Worm (Caenorhabditis elegans) whole organism, L3 larva: ENCODE results near the gene xbp-1.

Experiments
- R02D3.7 ChIP-seq: fragments of 150-350 bp; optimal IDR thresholded peaks from 2 replicates; lab custom pipeline; 2014; ENCODE audit warnings: missing biosample characterization, missing genetic modification characterization
- aly-2 ChIP-seq: fragments of 150-350 bp; optimal IDR thresholded peaks from 2 replicates; lab custom pipeline; 2014; ENCODE audit warnings: missing biosample characterization, missing genetic modification characterization
- ama-1 ChIP-seq: fragments of 150-350 bp; optimal IDR thresholded peaks from 2 replicates; lab custom pipeline; 2018
- ceh-16 ChIP-seq: sonication (generic microtip); optimal IDR thresholded peaks from 2 replicates; lab custom pipeline; 2017; ENCODE audit warnings: missing biosample characterization, missing genetic modification characterization
- ceh-28 ChIP-seq: fragments of 150-350 bp; optimal IDR thresholded peaks from 2 replicates; lab custom pipeline; 2014; ENCODE audit warnings: missing biosample characterization, missing genetic modification reagents, missing genetic modification characterization
- ceh-82 ChIP-seq: fragments of 150-350 bp; optimal IDR thresholded peaks from 2 replicates; lab custom pipeline; 2014; ENCODE audit warnings: missing biosample characterization, missing genetic modification characterization
- ceh-9 ChIP-seq: sonication (generic microtip); optimal IDR thresholded peaks from 2 replicates; lab custom pipeline; 2018; ENCODE audit warnings: missing biosample characterization, missing genetic modification characterization
- daf-12 ChIP-seq: fragments of 150-350 bp; optimal IDR thresholded peaks from 2 replicates; lab custom pipeline; 2014; ENCODE audit warnings: missing biosample characterization, missing genetic modification reagents, missing genetic modification characterization
- egl-27 ChIP-seq: sonication (generic microtip); optimal IDR thresholded peaks from 4 replicates; lab custom pipeline; 2017; ENCODE audit warnings: missing biosample characterization, missing genetic modification reagents, missing genetic modification characterization
- elt-1 ChIP-seq: fragments of 150-350 bp; optimal IDR thresholded peaks from 2 replicates; lab custom pipeline; 2014; ENCODE audit warnings: missing biosample characterization, missing genetic modification characterization
- elt-2 ChIP-seq: sonication (generic microtip); optimal IDR thresholded peaks from 2 replicates; lab custom pipeline; 2016; ENCODE audit warnings: missing genetic modification reagents, mild to moderate bottlenecking, missing genetic modification characterization, missing compliant biosample characterization
- elt-3 ChIP-seq, 3 experiments: fragments of 150-350 bp in 1 of 3; sonication (generic microtip) in 2 of 3; optimal IDR thresholded peaks; 2 replicates in 2 of 3; 4 replicates in 1 of 3; lab custom pipeline; 2014 to 2017; ENCODE audit warnings: missing biosample characterization in 3 of 3, missing genetic modification characterization in 3 of 3
- eor-1 ChIP-seq, 2 experiments: fragments of 150-350 bp; optimal IDR thresholded peaks; 2 replicates each; lab custom pipeline; 2014 to 2018; ENCODE audit warnings: missing biosample characterization in 2 of 2, missing genetic modification characterization in 2 of 2
- fkh-10 ChIP-seq: sonication (generic microtip); optimal IDR thresholded peaks from 2 replicates; lab custom pipeline; 2017; ENCODE audit warnings: missing biosample characterization, missing genetic modification reagents, missing genetic modification characterization
- fkh-2 ChIP-seq: fragments of 150-350 bp; optimal IDR thresholded peaks from 2 replicates; lab custom pipeline; 2014; ENCODE audit warnings: missing biosample characterization, missing genetic modification reagents, missing genetic modification characterization
- hmg-11 ChIP-seq: sonication (generic microtip); optimal IDR thresholded peaks from 2 replicates; lab custom pipeline; 2016; ENCODE audit warnings: missing genetic modification characterization, missing compliant biosample characterization
- jun-1 ChIP-seq: fragments of 150-350 bp; optimal IDR thresholded peaks from 2 replicates; lab custom pipeline; 2014; ENCODE audit warnings: missing biosample characterization, missing genetic modification reagents, missing genetic modification characterization
- lin-15B ChIP-seq: fragments of 150-350 bp; optimal IDR thresholded peaks from 2 replicates; lab custom pipeline; 2014; ENCODE audit warnings: missing biosample characterization, missing genetic modification characterization
- lin-39 ChIP-seq: fragments of 150-350 bp; optimal IDR thresholded peaks from 2 replicates; lab custom pipeline; 2018; ENCODE audit warnings: missing biosample characterization, missing genetic modification reagents, missing genetic modification characterization
- lsy-12 ChIP-seq: sonication (generic microtip); optimal IDR thresholded peaks from 2 replicates; lab custom pipeline; 2016; ENCODE audit warnings: mild to moderate bottlenecking, missing genetic modification characterization, missing compliant biosample characterization
- mdl-1 ChIP-seq: fragments of 150-350 bp; optimal IDR thresholded peaks from 2 replicates; lab custom pipeline; 2014; ENCODE audit warnings: missing biosample characterization, missing genetic modification characterization
- nfya-1 ChIP-seq: sonication (generic microtip); optimal IDR thresholded peaks from 2 replicates; lab custom pipeline; 2017; ENCODE audit warnings: missing genetic modification characterization, mild to moderate bottlenecking, missing compliant biosample characterization, antibody characterized with exemption, moderate library complexity; ENCODE audit not compliant: insufficient read depth
- nhr-11 ChIP-seq: fragments of 150-350 bp; optimal IDR thresholded peaks from 2 replicates; lab custom pipeline; 2014; ENCODE audit warnings: missing biosample characterization, missing genetic modification characterization
- nhr-12 ChIP-seq: fragments of 150-350 bp; optimal IDR thresholded peaks from 2 replicates; lab custom pipeline; 2014; ENCODE audit warnings: missing biosample characterization, missing genetic modification characterization
- nhr-23 ChIP-seq: fragments of 150-350 bp; optimal IDR thresholded peaks from 2 replicates; lab custom pipeline; 2014; ENCODE audit warnings: missing biosample characterization, missing genetic modification reagents, missing genetic modification characterization
- nhr-28 ChIP-seq: fragments of 150-350 bp; optimal IDR thresholded peaks from 2 replicates; lab custom pipeline; 2014; ENCODE audit warnings: missing biosample characterization, missing genetic modification characterization
- nhr-43 ChIP-seq: sonication (generic microtip); optimal IDR thresholded peaks from 2 replicates; lab custom pipeline; 2016; ENCODE audit warnings: mild to moderate bottlenecking, missing genetic modification characterization, missing compliant biosample characterization; ENCODE audit not compliant: poor library complexity, severe bottlenecking
- nhr-76 ChIP-seq: fragments of 150-350 bp; sonication (generic microtip); optimal IDR thresholded peaks from 5 replicates; lab custom pipeline; 2014; ENCODE audit warnings: missing biosample characterization, missing genetic modification characterization
- pha-4 ChIP-seq: fragments of 150-350 bp; optimal IDR thresholded peaks from 2 replicates; lab custom pipeline; 2014; ENCODE audit warnings: missing biosample characterization, missing genetic modification reagents, missing genetic modification characterization
- pqm-1 ChIP-seq: fragments of 150-350 bp; optimal IDR thresholded peaks from 2 replicates; lab custom pipeline; 2017; ENCODE audit warnings: missing biosample characterization, missing genetic modification characterization, inconsistent platforms
- skn-1 ChIP-seq: fragments of 150-350 bp; optimal IDR thresholded peaks from 2 replicates; lab custom pipeline; 2014; ENCODE audit warnings: missing biosample characterization, missing genetic modification characterization
- snpc-4 ChIP-seq: fragments of 150-350 bp; optimal IDR thresholded peaks from 2 replicates; lab custom pipeline; 2014; ENCODE audit warnings: missing biosample characterization, missing genetic modification characterization
- tbx-2 ChIP-seq: sonication (generic microtip); optimal IDR thresholded peaks from 2 replicates; lab custom pipeline; 2016; ENCODE audit warnings: mild to moderate bottlenecking, missing genetic modification characterization, missing compliant biosample characterization
- unc-39 ChIP-seq: sonication (generic microtip); optimal IDR thresholded peaks from 4 replicates; lab custom pipeline; 2017; ENCODE audit warnings: missing biosample characterization, missing genetic modification characterization
- unc-62 ChIP-seq: fragments of 150-350 bp; sonication (generic microtip); optimal IDR thresholded peaks from 4 replicates; lab custom pipeline; 2014; ENCODE audit warnings: missing biosample characterization, missing genetic modification reagents, missing genetic modification characterization
- ztf-11 ChIP-seq: fragments of 150-350 bp; optimal IDR thresholded peaks from 2 replicates; lab custom pipeline; 2014; ENCODE audit warnings: missing biosample characterization, missing genetic modification characterization
- ztf-4 ChIP-seq: fragments of 150-350 bp; optimal IDR thresholded peaks from 2 replicates; lab custom pipeline; 2014; ENCODE audit warnings: missing biosample characterization, missing genetic modification characterization

The xbp-1 gene

ce11 chrIII:4240126-4240525 is 46.5 kb downstream of the xbp-1 start:
- TF ChIP-seq pqm-1 (tag; lab: Kevin White, UChicago) (peak; percentile 81), snpc-4 (tag; lab: Kevin White, UChicago) (no peak), ztf-4 (no peak), jun-1 (tag; lab: Kevin White, UChicago) (peak; percentile 5), eor-1 (tag; optimal IDR thresholded peaks at IDR 0.05; lab: Kevin White, UChicago) (no peak), pha-4 (peak; percentile 42), R02D3.7 (tag; lab: Kevin White, UChicago) (no peak), elt-2 (peak; percentile 88), fkh-2 (tag; lab: Kevin White, UChicago) (no peak), ceh-28 (peak; percentile 54), egl-27 (tag; lab: Kevin White, UChicago) (no peak), nhr-28 (tag; lab: Kevin White, UChicago) (no peak), nhr-43 (no peak), lin-15B (tag; lab: Kevin White, UChicago) (no peak), tbx-2 (no peak), lsy-12 (tag; lab: Kevin White, UChicago) (no peak), unc-39 (tag; lab: Kevin White, UChicago) (no peak)

ce11 chrIII:4241181-4241580 is 47.6 kb downstream of the xbp-1 start:
- TF ChIP-seq elt-1 (tag; lab: Kevin White, UChicago) (peak; percentile 59), ztf-11 (tag; lab: Kevin White, UChicago) (no peak), fkh-2 (tag; lab: Kevin White, UChicago) (no peak)

- TF ChIP-seq ama-1 (lab: Kevin White, UChicago): no peak
Observed at ce11 chrIII:4242225-4242862, 48.7 kb downstream of the xbp-1 start, which contains the start of gene F43C1.7. Gene F43C1.7, minus strand, starts transcription at chrIII:4242575.

ce11 chrIII:4243461-4243860 is 49.9 kb downstream of the xbp-1 start, which contains the start of gene mrpl-21:
Gene mrpl-21, minus strand, starts transcription at chrIII:4243561.
- TF ChIP-seq R02D3.7 (tag; lab: Kevin White, UChicago): no peak
- TF ChIP-seq unc-62: no peak
- TF ChIP-seq mdl-1 (tag; lab: Kevin White, UChicago): no peak
- TF ChIP-seq lin-39: no peak
- no peak for TF ChIP-seq eor-1 (tag; optimal IDR thresholded peaks at IDR 0.05; lab: Kevin White, UChicago)
- TF ChIP-seq nhr-11: no peak
- TF ChIP-seq snpc-4 (tag; lab: Kevin White, UChicago): no peak
- TF ChIP-seq unc-39 (tag; lab: Kevin White, UChicago): no peak
- no peak for TF ChIP-seq ceh-16 (tag; lab: Kevin White, UChicago)
- TF ChIP-seq tbx-2: no peak
- no peak for TF ChIP-seq fkh-10 (GFP tag; lab: Kevin White, UChicago)
- no peak for TF ChIP-seq nfya-1

- TF ChIP-seq nhr-12 (tag; lab: Kevin White, UChicago): no peak
- no peak for TF ChIP-seq ztf-11 (tag; lab: Kevin White, UChicago)
- TF ChIP-seq nhr-23: no peak
- no peak for TF ChIP-seq aly-2 (tag; lab: Kevin White, UChicago)
- TF ChIP-seq snpc-4 (tag; lab: Kevin White, UChicago): no peak
- TF ChIP-seq ama-1 (lab: Kevin White, UChicago): no peak
- no peak for TF ChIP-seq hmg-11
- no peak for TF ChIP-seq nhr-76 (tag; lab: Kevin White, UChicago)
- no peak for TF ChIP-seq ceh-82 (tag; lab: Kevin White, UChicago)
- TF ChIP-seq fkh-2 (tag; lab: Kevin White, UChicago): no peak
- TF ChIP-seq daf-12 (tag; lab: Kevin White, UChicago): no peak
- no peak for TF ChIP-seq ceh-9 (tag; lab: Kevin White, UChicago)
- TF ChIP-seq skn-1 (tag; lab: Kevin White, UChicago): no peak
- TF ChIP-seq elt-3 (tag; optimal IDR thresholded peaks at IDR 0.05; lab: Kevin White, UChicago): no peak
- no peak for TF ChIP-seq eor-1 (tag; optimal IDR thresholded peaks at IDR 0.05; lab: Kevin White, UChicago)
- TF ChIP-seq lin-39: no peak
Observed at ce11 chrIII:4244285-4244684, 50.7 kb downstream of the xbp-1 start, which contains the start of gene zhit-2. Gene zhit-2, minus strand, starts transcription at chrIII:4244385.
